Worm (Caenorhabditis elegans) whole organism, L3 larva: ENCODE results near the gene Y55F3BR.2.

Source experiments
- ceh-28 ChIP-seq: fragments of 150-350 bp; optimal IDR thresholded peaks from 2 replicates; lab custom pipeline; 2014; ENCODE audit warnings: missing biosample characterization, missing genetic modification reagents, missing genetic modification characterization
- elt-3 ChIP-seq, 3 experiments: fragments of 150-350 bp in 1 of 3; sonication (generic microtip) in 2 of 3; optimal IDR thresholded peaks; 2 replicates in 2 of 3; 4 replicates in 1 of 3; lab custom pipeline; 2014 to 2017; ENCODE audit warnings: missing biosample characterization in 3 of 3, missing genetic modification characterization in 3 of 3
- nhr-67 ChIP-seq: fragments of 150-350 bp; optimal IDR thresholded peaks from 2 replicates; lab custom pipeline; 2014; ENCODE audit warnings: missing biosample characterization, missing genetic modification characterization
- snpc-4 ChIP-seq: fragments of 150-350 bp; optimal IDR thresholded peaks from 2 replicates; lab custom pipeline; 2014; ENCODE audit warnings: missing biosample characterization, missing genetic modification characterization
- ztf-11 ChIP-seq: fragments of 150-350 bp; optimal IDR thresholded peaks from 2 replicates; lab custom pipeline; 2014; ENCODE audit warnings: missing biosample characterization, missing genetic modification characterization
- ztf-4 ChIP-seq: fragments of 150-350 bp; optimal IDR thresholded peaks from 2 replicates; lab custom pipeline; 2014; ENCODE audit warnings: missing biosample characterization, missing genetic modification characterization

DNA sequence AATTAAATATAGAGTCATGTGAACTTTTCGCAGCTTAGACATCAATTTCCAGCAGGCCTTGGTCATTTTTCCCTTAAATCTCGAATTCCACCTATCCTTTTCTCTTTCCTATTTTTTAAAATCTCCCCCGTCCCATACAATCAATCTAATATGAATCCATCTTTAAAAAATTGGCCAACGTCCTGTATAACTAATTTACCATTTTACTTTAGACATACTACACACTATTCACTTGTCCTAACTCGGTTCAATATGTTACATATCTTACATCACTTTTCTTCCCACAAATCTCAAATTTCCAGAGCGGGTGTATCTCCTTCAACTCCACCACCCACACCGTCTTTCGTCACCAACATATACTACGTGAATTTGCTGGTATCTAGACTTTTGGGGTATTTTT, 13.5 kb upstream of the Y55F3BR.2 start, which contains the start of gene lgc-33:
- TF ChIP-seq ztf-4 (no peak), nhr-67 (tag; lab: Kevin White, UChicago) (no peak), snpc-4 (tag; lab: Kevin White, UChicago) (no peak), elt-3 (tag; optimal IDR thresholded peaks at IDR 0.05; lab: Kevin White, UChicago) (no peak), ztf-11 (tag; lab: Kevin White, UChicago) (no peak), ceh-28 (tag; lab: Kevin White, UChicago) (no peak)
